Worm (Caenorhabditis elegans) whole organism, midembryonic: ENCODE results near the gene ifo-1.
A peak's percentile ranks its signal among the peaks of the same experiment; 100 is the strongest.

Experiments used
- T22C8.4 ChIP-seq: fragments of 200-800 bp; sonication (Bioruptor generic); IDR thresholded peaks from 2 replicates; pipeline ENCODE4 v1.3.6; 2022; ENCODE audit warnings: missing genetic modification characterization, missing compliant biosample characterization
- cog-1 ChIP-seq: sonication (generic microtip); optimal IDR thresholded peaks from 2 replicates; lab custom pipeline; 2016; ENCODE audit warnings: missing genetic modification characterization, missing compliant biosample characterization
- flt-1 ChIP-seq: fragments of 200-800 bp; sonication (Bioruptor generic); IDR thresholded peaks from 2 replicates; pipeline ENCODE4 v1.3.6; 2022; ENCODE audit warnings: missing genetic modification characterization, missing compliant biosample characterization
- klf-2 ChIP-seq: fragments of 200-800 bp; sonication (Bioruptor generic); conservative IDR thresholded peaks from 2 replicates; pipeline ENCODE4 v1.3.6; 2022; ENCODE audit warnings: missing genetic modification reagents, missing genetic modification characterization, missing compliant biosample characterization
- med-1 ChIP-seq: sonication (generic microtip); optimal IDR thresholded peaks from 2 replicates; lab custom pipeline; 2017; ENCODE audit warnings: missing genetic modification characterization, mild to moderate bottlenecking, missing compliant biosample characterization, antibody characterized with exemption, missing genetic modification reagents; ENCODE audit not compliant: insufficient read depth
- ref-1 ChIP-seq: fragments of 200-800 bp; sonication (Bioruptor generic); conservative IDR thresholded peaks from 2 replicates; pipeline ENCODE4 v1.3.6; 2022; ENCODE audit warnings: missing genetic modification reagents, missing genetic modification characterization, missing compliant biosample characterization
- tab-1 ChIP-seq: fragments of 200-800 bp; sonication (Bioruptor generic); IDR thresholded peaks from 2 replicates; pipeline ENCODE4 v1.3.6; 2022; ENCODE audit warnings: missing genetic modification characterization, missing compliant biosample characterization
- ztf-23 ChIP-seq: fragments of 200-800 bp; sonication (Bioruptor generic); IDR thresholded peaks from 2 replicates; pipeline ENCODE4 v1.3.6; 2022; ENCODE audit warnings: missing genetic modification reagents, missing genetic modification characterization, missing compliant biosample characterization
- ztf-29 ChIP-seq: fragments of 200-800 bp; sonication (Bioruptor generic); IDR thresholded peaks from 2 replicates; pipeline ENCODE4 v1.3.6; 2022; ENCODE audit warnings: missing genetic modification reagents, missing genetic modification characterization, missing compliant biosample characterization

The ifo-1 gene

DNA sequence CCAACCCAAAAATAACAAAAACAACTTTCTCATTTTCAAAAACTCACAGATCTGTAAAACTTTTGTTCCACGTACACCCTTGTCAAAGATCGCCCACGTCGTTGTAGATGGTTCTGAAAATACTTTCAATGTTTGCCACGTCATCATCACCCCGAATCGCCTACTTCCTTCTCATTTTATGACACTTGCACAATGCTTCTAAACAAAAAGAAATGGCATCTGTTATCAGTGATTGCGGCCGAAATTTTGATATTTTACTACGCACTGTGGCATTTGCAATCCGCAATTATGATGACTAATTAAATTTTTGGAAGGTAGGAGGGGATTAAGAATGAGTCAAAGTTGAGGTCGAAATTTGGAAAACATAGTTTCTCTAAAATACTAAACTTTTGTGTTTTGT lies 765 bp downstream of the ifo-1 start:
- TF ChIP-seq ref-1, result no peak
- TF ChIP-seq ztf-29, result no peak
- no peak for TF ChIP-seq med-1 (GFP tag; lab: Kevin White, UChicago)
- TF ChIP-seq tab-1 (GFP tag; lab: Robert Waterston, UW), result no peak
- no peak for TF ChIP-seq klf-2
- TF ChIP-seq ztf-23 (GFP tag; lab: Robert Waterston, UW), result no peak
- no peak for TF ChIP-seq T22C8.4
- TF ChIP-seq flt-1 (GFP tag; lab: Robert Waterston, UW), result no peak
- no peak for TF ChIP-seq cog-1 (tag; lab: Kevin White, UChicago)

DNA sequence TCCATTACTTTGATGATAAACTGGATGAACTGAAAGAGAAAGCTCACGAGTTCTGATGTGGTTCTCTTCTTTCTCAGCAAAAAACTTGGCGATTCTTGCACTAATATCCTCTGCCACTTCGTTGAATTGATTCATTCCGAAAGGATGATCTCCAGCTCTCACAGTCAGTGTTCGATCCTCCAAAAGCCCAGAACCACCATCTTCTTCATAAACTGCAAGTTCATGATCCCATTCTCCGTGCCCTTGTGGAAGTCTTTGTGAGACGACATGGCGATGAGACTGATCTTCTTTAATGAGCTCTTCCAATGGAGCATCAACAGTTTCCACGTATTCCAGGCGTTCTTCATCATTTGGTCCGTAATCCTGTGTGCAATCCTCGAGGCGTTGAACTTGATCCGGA lies 1.6 kb downstream of the ifo-1 start:
- TF ChIP-seq ztf-23 (GFP tag; lab: Robert Waterston, UW), result no peak
- TF ChIP-seq ref-1, result no peak
- no peak for TF ChIP-seq T22C8.4
- TF ChIP-seq tab-1 (GFP tag; lab: Robert Waterston, UW), result no peak
- TF ChIP-seq med-1 (GFP tag; lab: Kevin White, UChicago), result no peak
- TF ChIP-seq klf-2, result no peak
- no peak for TF ChIP-seq ztf-29

DNA sequence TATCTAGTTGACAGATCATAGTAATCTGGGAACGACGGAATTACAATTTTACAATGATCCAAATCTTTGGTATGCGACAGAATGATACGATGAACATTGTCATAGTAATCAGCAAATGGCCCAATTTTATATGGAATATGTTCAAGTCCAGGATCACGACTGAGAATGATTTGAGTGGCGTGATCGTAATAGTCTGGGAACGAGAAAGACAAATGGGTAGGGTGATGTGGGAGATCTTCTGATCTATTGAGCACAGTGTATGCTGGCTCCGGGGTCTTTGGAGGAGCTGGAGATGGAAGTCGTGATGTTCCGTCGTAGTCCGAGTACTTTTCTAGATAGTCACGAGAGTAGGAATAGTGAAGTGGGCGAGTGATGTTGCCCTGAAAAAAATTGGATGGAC lies 2.6 kb downstream of the ifo-1 start:
- TF ChIP-seq T22C8.4 (no peak), ref-1 (no peak), klf-2 (no peak), ztf-23 (GFP tag; lab: Robert Waterston, UW) (no peak), med-1 (GFP tag; lab: Kevin White, UChicago) (no peak), tab-1 (GFP tag; lab: Robert Waterston, UW) (no peak), ztf-29 (no peak), flt-1 (GFP tag; lab: Robert Waterston, UW) (no peak), cog-1 (tag; lab: Kevin White, UChicago) (no peak)

DNA sequence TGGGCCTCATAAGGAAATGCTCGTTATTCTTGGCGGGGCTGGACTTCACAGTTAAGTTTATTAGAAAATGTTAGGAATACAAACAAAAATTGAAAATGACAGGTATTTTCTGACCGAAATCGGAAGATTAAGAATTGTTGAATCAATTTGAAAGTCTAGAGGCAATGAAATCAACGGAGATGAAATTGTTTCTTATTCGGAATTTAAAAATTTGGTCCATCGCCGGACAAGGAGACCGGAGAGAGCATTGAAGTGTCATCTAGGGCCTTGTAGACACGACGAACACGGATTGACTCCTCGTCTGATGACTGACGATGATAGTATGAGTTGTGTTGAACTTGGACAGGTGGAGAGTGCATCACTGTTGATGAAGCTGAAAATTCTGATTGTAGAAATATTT lies 5.8 kb downstream of the ifo-1 start:
- TF ChIP-seq med-1 (GFP tag; lab: Kevin White, UChicago) (no peak), ztf-29 (no peak), flt-1 (GFP tag; lab: Robert Waterston, UW) (no peak), klf-2 (no peak), ref-1 (no peak), cog-1 (tag; lab: Kevin White, UChicago) (no peak), ztf-23 (GFP tag; lab: Robert Waterston, UW) (no peak), tab-1 (GFP tag; lab: Robert Waterston, UW) (no peak), T22C8.4 (no peak)

DNA sequence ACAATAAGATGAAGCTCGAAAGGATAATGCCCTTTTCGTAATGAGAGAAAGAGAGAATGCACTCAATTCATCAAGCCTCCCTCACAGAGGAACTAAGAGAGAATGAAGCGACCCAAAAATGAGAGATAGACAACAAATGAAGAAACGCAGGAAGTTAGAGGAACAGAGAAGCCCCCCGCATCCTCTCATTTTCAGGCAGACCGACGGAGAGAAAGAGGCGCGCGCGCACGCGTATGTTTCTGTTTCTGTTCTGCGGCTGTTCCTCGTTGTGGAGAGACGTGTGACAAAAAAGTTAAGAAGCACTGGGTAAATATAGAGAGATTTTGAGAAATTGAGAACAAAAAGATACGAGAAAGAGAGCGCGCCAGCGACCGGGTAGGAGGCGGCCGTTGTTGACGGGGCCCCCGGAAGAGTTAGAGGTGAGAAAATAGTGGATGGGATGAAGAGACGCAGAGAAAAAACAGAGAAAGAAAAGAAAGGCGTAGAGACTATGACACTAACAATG lies 6.5 kb downstream of the ifo-1 start:
- no peak for TF ChIP-seq klf-2
- TF ChIP-seq flt-1 (GFP tag; lab: Robert Waterston, UW), result 0 out of 2 replicates have a peak, but pooled peaks have one; percentile 29
- TF ChIP-seq ztf-29, result peak; percentile 35; the same call in 1 of the 2 replicates
- TF ChIP-seq cog-1 (tag; lab: Kevin White, UChicago), result peak; percentile 68
- TF ChIP-seq ztf-23 (GFP tag; lab: Robert Waterston, UW), result 0 out of 2 replicates have a peak, but pooled peaks have one; percentile 47
- no peak for TF ChIP-seq tab-1 (GFP tag; lab: Robert Waterston, UW)

DNA sequence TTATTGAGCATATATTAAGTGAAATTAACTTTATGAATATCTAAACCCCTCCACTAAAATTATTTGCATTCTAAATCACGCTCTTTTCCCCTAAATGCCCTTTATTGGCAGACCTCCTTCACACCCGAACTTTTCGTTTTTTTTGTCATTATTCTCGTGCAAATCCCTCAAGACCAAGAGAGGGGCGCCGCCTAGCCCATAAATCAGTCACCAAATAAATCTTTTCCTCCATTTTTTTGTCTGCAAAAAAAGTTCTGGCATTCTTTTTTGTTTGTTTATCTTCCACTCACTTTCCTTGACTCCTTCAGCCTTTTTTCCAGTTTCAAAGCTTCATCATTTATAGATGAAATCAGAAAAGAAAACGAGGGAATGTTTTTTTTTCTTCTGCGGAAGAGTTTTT lies 7.6 kb downstream of the ifo-1 start:
- TF ChIP-seq ztf-23 (GFP tag; lab: Robert Waterston, UW), result no peak
- TF ChIP-seq tab-1 (GFP tag; lab: Robert Waterston, UW), result no peak
- no peak for TF ChIP-seq T22C8.4

DNA sequence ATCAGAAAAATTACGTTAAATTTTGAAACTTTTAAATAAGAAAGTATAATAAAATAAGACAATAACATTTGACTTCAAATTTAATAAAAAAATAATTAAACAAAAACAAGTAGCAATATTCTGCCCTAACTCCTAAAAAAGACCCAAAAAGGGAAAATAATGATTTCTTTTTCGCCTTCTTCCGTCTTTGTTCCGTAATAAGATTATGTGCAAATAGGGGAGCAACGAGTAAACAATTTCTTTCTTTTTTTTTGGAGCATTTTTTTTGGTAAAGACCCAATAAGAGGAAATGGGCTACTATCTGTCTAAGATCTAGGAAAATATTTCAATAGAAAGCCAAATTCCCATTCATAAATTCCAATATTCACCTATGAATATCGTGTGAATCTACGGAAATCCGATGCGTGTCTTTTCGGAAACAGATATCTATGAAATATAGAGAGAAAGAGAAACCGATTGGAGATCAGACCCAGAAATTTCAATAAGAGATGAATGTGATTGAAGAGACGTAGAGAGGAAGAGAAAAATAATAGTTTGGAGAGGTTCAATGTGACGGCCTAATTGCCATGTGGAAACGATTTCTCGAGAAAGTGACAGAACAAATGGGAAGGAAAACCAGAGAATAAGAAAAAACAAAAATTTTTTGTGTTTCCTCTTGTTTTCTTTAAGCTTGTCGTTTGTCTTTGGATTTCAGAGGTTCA lies 8.5 kb downstream of the ifo-1 start:
- TF ChIP-seq ref-1 (no peak), flt-1 (GFP tag; lab: Robert Waterston, UW) (no peak), med-1 (GFP tag; lab: Kevin White, UChicago) (no peak), ztf-23 (GFP tag; lab: Robert Waterston, UW) (no peak)

DNA sequence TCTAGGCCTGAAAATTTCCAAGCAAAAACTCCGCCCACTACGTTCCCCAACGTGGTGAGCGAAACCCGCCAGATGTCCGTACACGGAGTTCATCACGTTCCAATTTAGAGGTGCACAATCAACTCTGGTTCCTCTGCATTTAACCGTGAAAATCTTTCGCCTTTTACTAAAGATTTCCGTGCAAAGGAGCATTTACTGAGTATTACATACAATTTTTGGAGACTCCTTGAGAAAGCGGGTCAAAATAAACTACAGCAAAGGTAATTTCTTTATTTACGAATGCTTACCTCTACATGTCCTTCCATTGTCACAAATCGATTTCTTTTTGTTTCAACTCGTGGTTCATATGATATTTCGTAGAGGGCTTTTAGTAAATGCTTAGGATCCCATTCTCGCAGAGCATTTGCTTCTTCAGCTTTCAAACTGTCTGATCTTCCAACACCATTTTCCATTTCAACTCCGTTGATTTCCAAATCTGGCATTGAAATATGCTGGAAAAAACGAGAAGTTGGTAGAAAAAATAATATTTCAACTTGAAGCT lies 9.8 kb downstream of the ifo-1 start, which contains the start of gene F42C5.9:
F42C5.9 (minus strand) TSS at position 491 of the 541 bp plus-strand sequence.
- TF ChIP-seq ztf-29, result no peak
- no peak for TF ChIP-seq klf-2
- TF ChIP-seq ztf-23 (GFP tag; lab: Robert Waterston, UW), result no peak
- TF ChIP-seq med-1 (GFP tag; lab: Kevin White, UChicago), result no peak
- TF ChIP-seq T22C8.4, result no peak
- no peak for TF ChIP-seq tab-1 (GFP tag; lab: Robert Waterston, UW)
- no peak for TF ChIP-seq cog-1 (tag; lab: Kevin White, UChicago)
- TF ChIP-seq flt-1 (GFP tag; lab: Robert Waterston, UW), result no peak
- TF ChIP-seq ref-1, result no peak

DNA sequence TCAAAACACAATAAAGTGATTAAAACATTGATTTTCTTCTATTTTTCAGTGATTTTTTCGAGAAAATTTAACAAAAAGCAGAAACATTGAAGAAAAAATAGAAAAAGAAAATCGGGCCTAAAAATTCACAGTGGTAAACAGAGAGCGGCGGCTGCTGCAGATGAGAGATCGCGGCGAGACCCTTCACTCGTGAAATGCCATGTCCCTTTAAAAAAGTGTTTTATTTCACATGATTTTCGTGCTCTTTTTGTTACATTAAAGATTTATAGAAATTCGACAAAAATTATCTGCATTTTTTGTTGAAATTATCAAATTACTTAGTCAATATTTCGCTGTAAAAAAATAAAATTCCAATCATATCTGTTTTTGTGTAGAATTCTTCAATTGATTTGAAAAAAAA lies 12.5 kb downstream of the ifo-1 start:
- TF ChIP-seq cog-1 (tag; lab: Kevin White, UChicago), result peak; percentile 5
- no peak for TF ChIP-seq med-1 (GFP tag; lab: Kevin White, UChicago)

DNA sequence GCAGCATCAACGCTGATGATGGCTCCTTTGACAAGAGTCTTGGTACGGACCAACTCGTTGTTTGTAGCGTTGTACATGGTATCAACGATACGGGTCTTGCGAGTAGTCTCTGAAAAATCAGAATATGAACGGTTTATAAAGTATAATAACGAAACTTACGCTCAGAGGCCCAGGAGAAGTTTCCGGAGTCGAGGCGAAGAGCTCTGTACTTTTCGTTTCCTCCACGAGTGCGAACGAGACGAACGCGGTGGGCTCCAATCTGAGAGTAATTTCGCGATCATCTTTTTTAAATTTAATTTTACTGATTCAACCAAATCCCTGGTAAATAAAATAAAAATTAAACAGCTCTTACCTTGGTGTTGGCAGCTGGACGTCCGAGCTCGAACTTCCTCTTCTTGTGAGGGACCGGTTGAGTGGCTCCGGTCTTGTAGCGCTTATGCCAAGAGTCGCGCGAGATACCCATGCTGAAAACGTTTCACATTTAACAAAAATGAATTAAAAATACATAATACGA lies 13.0 kb downstream of the ifo-1 start, which contains the start of gene rps-8:
rps-8 (minus strand) TSS at position 464 of the 514 bp plus-strand sequence.
- TF ChIP-seq ztf-29, result no peak
- TF ChIP-seq med-1 (GFP tag; lab: Kevin White, UChicago), result no peak
- no peak for TF ChIP-seq flt-1 (GFP tag; lab: Robert Waterston, UW)
- TF ChIP-seq ztf-23 (GFP tag; lab: Robert Waterston, UW), result no peak
- TF ChIP-seq tab-1 (GFP tag; lab: Robert Waterston, UW), result no peak
- TF ChIP-seq T22C8.4, result no peak
- no peak for TF ChIP-seq ref-1
- no peak for TF ChIP-seq klf-2
- TF ChIP-seq cog-1 (tag; lab: Kevin White, UChicago), result no peak
